Fruit fly (Drosophila melanogaster) S2 (cell line): ENCODE data around the gene futsch.

Experiments
- CG8478 ChIP-seq: fragments of >200 bp; optimal IDR thresholded peaks from 2 replicates; lab custom pipeline; 2018
- CTCF ChIP-seq, 2 experiments: fragments of >200 bp; optimal IDR thresholded peaks; 2 replicates each; lab custom pipeline; 2018

DNA sequence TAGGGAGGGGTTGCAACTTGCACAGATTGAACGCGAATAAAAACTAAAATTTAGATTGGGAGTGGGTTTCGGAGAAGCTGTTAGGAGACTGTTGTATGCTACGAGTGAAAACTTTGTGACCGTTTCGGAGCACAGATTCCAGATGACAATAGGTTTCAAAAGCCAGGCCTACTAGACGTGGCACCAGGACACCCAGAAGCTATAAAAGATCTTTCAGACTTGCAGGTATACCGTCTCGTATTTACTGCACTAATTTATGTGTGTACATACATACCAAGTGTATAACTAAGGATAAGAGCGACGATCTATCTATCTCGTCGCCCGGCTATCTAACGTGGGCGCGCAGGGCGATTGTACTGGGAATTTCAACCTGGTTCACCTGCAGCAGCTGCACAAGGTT, 48.1 kb downstream of the futsch start, which contains the start of gene CG14785:
- TF ChIP-seq CG8478 (lab: Kevin White, UChicago) (no peak), CTCF (optimal IDR thresholded peaks at IDR 0.05; lab: Kevin White, UChicago) (no peak)
